Worm (Caenorhabditis elegans) whole organism, mixed stage, embryonic: Measurements from ENCODE around the gene pri-1.

Experiments
- M03D4.4 ChIP-seq: sonication (generic microtip); optimal IDR thresholded peaks from 2 replicates; lab custom pipeline; 2017; ENCODE audit warnings: mild to moderate bottlenecking, missing genetic modification characterization, missing compliant biosample characterization
- bed-3 ChIP-seq: fragments of 200-800 bp; sonication (Bioruptor generic); optimal IDR thresholded peaks from 3 replicates; lab custom pipeline; 2018; ENCODE audit warnings: mild to moderate bottlenecking, missing genetic modification characterization, moderate library complexity, missing compliant biosample characterization
- blmp-1 ChIP-seq: fragments of 150-350 bp; optimal IDR thresholded peaks from 2 replicates; lab custom pipeline; 2014; ENCODE audit warnings: missing biosample characterization, missing genetic modification characterization
- ceh-39 ChIP-seq: fragments of 150-350 bp; optimal IDR thresholded peaks from 2 replicates; lab custom pipeline; 2014; ENCODE audit warnings: missing biosample characterization, missing genetic modification characterization
- ceh-43 ChIP-seq: fragments of 200-800 bp; sonication (Bioruptor generic); optimal IDR thresholded peaks from 2 replicates; lab custom pipeline; 2018; ENCODE audit warnings: mild to moderate bottlenecking, missing genetic modification characterization, moderate library complexity, missing compliant biosample characterization
- ceh-83 ChIP-seq: fragments of 200-800 bp; sonication (Bioruptor generic); optimal IDR thresholded peaks from 2 replicates; lab custom pipeline; 2018; ENCODE audit warnings: mild to moderate bottlenecking, missing genetic modification characterization, missing compliant biosample characterization
- ces-1 ChIP-seq: fragments of 150-350 bp; optimal IDR thresholded peaks from 2 replicates; lab custom pipeline; 2014; ENCODE audit warnings: missing biosample characterization, missing genetic modification reagents, missing genetic modification characterization
- cnd-1 ChIP-seq: fragments of 200-800 bp; sonication (Bioruptor generic); optimal IDR thresholded peaks from 2 replicates; lab custom pipeline; 2018; ENCODE audit warnings: mild to moderate bottlenecking, missing genetic modification characterization, missing compliant biosample characterization
- drap-1 ChIP-seq: fragments of 200-800 bp; sonication (Bioruptor generic); optimal IDR thresholded peaks from 3 replicates; lab custom pipeline; 2018; ENCODE audit warnings: mild to moderate bottlenecking, missing genetic modification characterization, missing compliant biosample characterization
- elt-1 ChIP-seq: sonication (generic microtip); optimal IDR thresholded peaks from 2 replicates; lab custom pipeline; 2017; ENCODE audit warnings: missing genetic modification characterization, mild to moderate bottlenecking, missing compliant biosample characterization, antibody characterized with exemption, moderate library complexity, borderline replicate concordance; ENCODE audit not compliant: insufficient read depth
- elt-3 ChIP-seq: fragments of 150-350 bp; optimal IDR thresholded peaks from 2 replicates; lab custom pipeline; 2014; ENCODE audit warnings: missing biosample characterization, missing genetic modification characterization
- flh-1 ChIP-seq: fragments of 200-800 bp; sonication (Bioruptor generic); optimal IDR thresholded peaks from 2 replicates; lab custom pipeline; 2018; ENCODE audit warnings: mild to moderate bottlenecking, missing genetic modification characterization, moderate library complexity, missing compliant biosample characterization
- ham-2 ChIP-seq: fragments of 200-800 bp; sonication (Bioruptor generic); optimal IDR thresholded peaks from 2 replicates; lab custom pipeline; 2018; ENCODE audit warnings: mild to moderate bottlenecking, missing genetic modification characterization, missing compliant biosample characterization
- hlh-1 ChIP-seq: fragments of 150-350 bp; optimal IDR thresholded peaks from 2 replicates; lab custom pipeline; 2014; ENCODE audit warnings: missing biosample characterization, missing genetic modification reagents, missing genetic modification characterization
- lin-13 ChIP-seq: fragments of 150-350 bp; optimal IDR thresholded peaks from 2 replicates; lab custom pipeline; 2014; ENCODE audit warnings: missing biosample characterization, missing genetic modification characterization
- lin-32 ChIP-seq: fragments of 200-800 bp; sonication (Bioruptor generic); optimal IDR thresholded peaks from 2 replicates; lab custom pipeline; 2018; ENCODE audit warnings: mild to moderate bottlenecking, missing genetic modification characterization, missing compliant biosample characterization
- lsy-2 ChIP-seq: fragments of 150-350 bp; optimal IDR thresholded peaks from 2 replicates; lab custom pipeline; 2014; ENCODE audit warnings: missing biosample characterization, missing genetic modification characterization
- mab-5 ChIP-seq: fragments of 150-350 bp; optimal IDR thresholded peaks from 2 replicates; lab custom pipeline; 2014; ENCODE audit warnings: missing biosample characterization, missing genetic modification characterization
- mep-1 ChIP-seq: fragments of 150-350 bp; optimal IDR thresholded peaks from 2 replicates; lab custom pipeline; 2017; ENCODE audit warnings: missing biosample characterization, missing genetic modification reagents, missing genetic modification characterization, inconsistent platforms
- mls-2 ChIP-seq: sonication (generic microtip); optimal IDR thresholded peaks from 2 replicates; lab custom pipeline; 2016; ENCODE audit warnings: mild to moderate bottlenecking, missing genetic modification characterization, moderate library complexity, missing compliant biosample characterization
- nhr-12 ChIP-seq: fragments of 150-350 bp; optimal IDR thresholded peaks from 2 replicates; lab custom pipeline; 2014; ENCODE audit warnings: missing biosample characterization, missing genetic modification characterization
- nhr-2 ChIP-seq: fragments of 150-350 bp; optimal IDR thresholded peaks from 2 replicates; lab custom pipeline; 2014; ENCODE audit warnings: missing biosample characterization, missing genetic modification characterization
- nhr-237 ChIP-seq: fragments of 150-350 bp; optimal IDR thresholded peaks from 2 replicates; lab custom pipeline; 2014; ENCODE audit warnings: missing biosample characterization, missing genetic modification characterization
- nhr-28 ChIP-seq: fragments of 150-350 bp; optimal IDR thresholded peaks from 2 replicates; lab custom pipeline; 2014; ENCODE audit warnings: missing biosample characterization, missing genetic modification characterization
- nhr-76 ChIP-seq: sonication (generic microtip); optimal IDR thresholded peaks from 2 replicates; lab custom pipeline; 2017; ENCODE audit warnings: missing biosample characterization, missing genetic modification characterization
- pha-4 ChIP-seq: fragments of 150-350 bp; optimal IDR thresholded peaks from 2 replicates; lab custom pipeline; 2018; ENCODE audit warnings: missing biosample characterization, missing genetic modification reagents, missing genetic modification characterization
- sem-2 ChIP-seq: fragments of 200-800 bp; sonication (Bioruptor generic); optimal IDR thresholded peaks from 2 replicates; lab custom pipeline; 2018; ENCODE audit warnings: mild to moderate bottlenecking, missing genetic modification characterization, missing compliant biosample characterization
- snpc-4 ChIP-seq: fragments of 150-350 bp; optimal IDR thresholded peaks from 2 replicates; lab custom pipeline; 2014; ENCODE audit warnings: missing biosample characterization, missing genetic modification characterization
- sptf-1 ChIP-seq: sonication (generic microtip); optimal IDR thresholded peaks from 2 replicates; lab custom pipeline; 2017; ENCODE audit warnings: mild to moderate bottlenecking, missing genetic modification characterization, moderate library complexity, missing compliant biosample characterization
- tbx-8 ChIP-seq: fragments of 200-800 bp; sonication (Bioruptor generic); optimal IDR thresholded peaks from 2 replicates; lab custom pipeline; 2018; ENCODE audit warnings: mild to moderate bottlenecking, missing genetic modification characterization, moderate library complexity, missing compliant biosample characterization
- unc-120 ChIP-seq: sonication (generic microtip); optimal IDR thresholded peaks from 2 replicates; lab custom pipeline; 2017; ENCODE audit warnings: missing genetic modification characterization, missing compliant biosample characterization; ENCODE audit not compliant: poor library complexity, severe bottlenecking
- unc-39 ChIP-seq: fragments of 150-350 bp; optimal IDR thresholded peaks from 2 replicates; lab custom pipeline; 2014; ENCODE audit warnings: missing biosample characterization, missing genetic modification characterization
- unc-62 ChIP-seq: fragments of 150-350 bp; optimal IDR thresholded peaks from 2 replicates; lab custom pipeline; 2014; ENCODE audit warnings: missing biosample characterization, missing genetic modification reagents, missing genetic modification characterization
- zip-8 ChIP-seq: fragments of 150-350 bp; optimal IDR thresholded peaks from 2 replicates; lab custom pipeline; 2014; ENCODE audit warnings: missing biosample characterization, missing genetic modification characterization
- ztf-11 ChIP-seq: fragments of 150-350 bp; optimal IDR thresholded peaks from 2 replicates; lab custom pipeline; 2014; ENCODE audit warnings: missing biosample characterization, missing genetic modification characterization

pri-1 gene

ce11 chrIII:9638159-9638754, 24.2 kb upstream of the pri-1 start:
- TF ChIP-seq mls-2 (no peak), ham-2 (GFP tag; lab: Kevin White, UChicago) (no peak), snpc-4 (no peak), unc-62 (GFP tag; lab: Kevin White, UChicago) (no peak), unc-120 (tag; lab: Kevin White, UChicago) (no peak), sptf-1 (no peak), elt-1 (tag; lab: Kevin White, UChicago) (no peak), nhr-28 (tag; lab: Kevin White, UChicago) (no peak), lsy-2 (tag; lab: Kevin White, UChicago) (no peak), lin-13 (tag; lab: Kevin White, UChicago) (no peak), nhr-237 (tag; lab: Kevin White, UChicago) (no peak), ceh-43 (GFP tag; lab: Kevin White, UChicago) (no peak), nhr-76 (no peak)

- TF ChIP-seq ceh-43 (GFP tag; lab: Kevin White, UChicago), result no peak
- no peak for TF ChIP-seq flh-1 (GFP tag; lab: Kevin White, UChicago)
- TF ChIP-seq unc-120 (tag; lab: Kevin White, UChicago), result no peak
These were observed 22.9 kb upstream of the pri-1 start, which contains the start of gene gei-13 for ce11 chrIII:9637016-9637415. Gene gei-13 (minus strand): TSS chrIII:9637116.

ce11 chrIII:9631117-9631655, 17.1 kb upstream of the pri-1 start, which contains the start of gene ubc-7:
Gene ubc-7 (minus strand): TSS chrIII:9631167.
- TF ChIP-seq ceh-83 (GFP tag; lab: Kevin White, UChicago) (no peak), hlh-1 (tag; lab: Kevin White, UChicago) (no peak), ceh-43 (GFP tag; lab: Kevin White, UChicago) (no peak), lin-32 (GFP tag; lab: Kevin White, UChicago) (no peak), elt-1 (tag; lab: Kevin White, UChicago) (no peak), pha-4 (tag; lab: Kevin White, UChicago) (peak; percentile 70), blmp-1 (peak; percentile 85), ces-1 (peak; percentile 67), nhr-28 (tag; lab: Kevin White, UChicago) (no peak), ham-2 (GFP tag; lab: Kevin White, UChicago) (no peak), lsy-2 (tag; lab: Kevin White, UChicago) (peak; percentile 77), mep-1 (tag; lab: Kevin White, UChicago) (peak; percentile 75), bed-3 (GFP tag; lab: Kevin White, UChicago) (no peak), snpc-4 (no peak), ceh-39 (tag; lab: Kevin White, UChicago) (no peak), sem-2 (GFP tag; lab: Kevin White, UChicago) (no peak), M03D4.4 (tag; lab: Kevin White, UChicago) (no peak), drap-1 (GFP tag; lab: Kevin White, UChicago) (no peak), cnd-1 (tag; lab: Kevin White, UChicago) (no peak), unc-39 (no peak), mab-5 (peak; percentile 19), nhr-76 (no peak), zip-8 (no peak), unc-120 (tag; lab: Kevin White, UChicago) (peak; percentile 5), nhr-12 (tag; lab: Kevin White, UChicago) (no peak), tbx-8 (GFP tag; lab: Kevin White, UChicago) (no peak), unc-62 (GFP tag; lab: Kevin White, UChicago) (no peak), ztf-11 (tag; lab: Kevin White, UChicago) (no peak), sptf-1 (peak; percentile 13), elt-3 (tag; lab: Kevin White, UChicago) (no peak), lin-13 (tag; lab: Kevin White, UChicago) (peak; percentile 8), mls-2 (no peak), flh-1 (GFP tag; lab: Kevin White, UChicago) (no peak), nhr-237 (tag; lab: Kevin White, UChicago) (peak; percentile 63), nhr-2 (no peak)
- TF ChIP-seq, all 35 proteins: peak for 10
